Worm (Caenorhabditis elegans) whole organism, L1 larva: ENCODE results near the gene tag-297.

Source experiments
- ama-1 ChIP-seq: fragments of 150-350 bp; optimal IDR thresholded peaks from 2 replicates; lab custom pipeline; 2014
- blmp-1 ChIP-seq: fragments of 150-350 bp; optimal IDR thresholded peaks from 2 replicates; lab custom pipeline; 2014; ENCODE audit warnings: missing biosample characterization, missing genetic modification characterization
- dpl-1 ChIP-seq, 3 experiments: fragments of 150-350 bp in 2 of 3; sonication (generic microtip) in 1 of 3; optimal IDR thresholded peaks; 2 replicates each; lab custom pipeline; 2014 to 2017; ENCODE audit warnings: missing biosample characterization in 3 of 3, missing genetic modification characterization in 3 of 3, missing genetic modification reagents in 3 of 3
- efl-3 ChIP-seq: fragments of 200-800 bp; sonication (Bioruptor generic); optimal IDR thresholded peaks from 2 replicates; lab custom pipeline; 2018; ENCODE audit warnings: mild to moderate bottlenecking, missing genetic modification characterization, missing compliant biosample characterization
- ets-5 ChIP-seq: fragments of 200-800 bp; sonication (Bioruptor generic); IDR thresholded peaks from 2 replicates; pipeline ENCODE4 v1.3.6; 2022; ENCODE audit warnings: missing genetic modification characterization, missing compliant biosample characterization
- lin-15B ChIP-seq: fragments of 150-350 bp; sonication (generic microtip); optimal IDR thresholded peaks from 3 replicates; lab custom pipeline; 2014; ENCODE audit warnings: missing biosample characterization, missing genetic modification characterization
- nhr-12 ChIP-seq: sonication (generic microtip); optimal IDR thresholded peaks from 2 replicates; lab custom pipeline; 2017; ENCODE audit warnings: missing biosample characterization, missing genetic modification characterization
- nhr-76 ChIP-seq: sonication (generic microtip); optimal IDR thresholded peaks from 2 replicates; lab custom pipeline; 2017; ENCODE audit warnings: missing biosample characterization, missing genetic modification characterization
- nhr-77 ChIP-seq: fragments of 150-350 bp; optimal IDR thresholded peaks from 2 replicates; lab custom pipeline; 2014; ENCODE audit warnings: missing biosample characterization, missing genetic modification characterization
- pax-3 ChIP-seq: fragments of 200-800 bp; sonication (Bioruptor generic); optimal IDR thresholded peaks from 2 replicates; lab custom pipeline; 2018; ENCODE audit warnings: mild to moderate bottlenecking, missing genetic modification characterization, moderate library complexity, missing compliant biosample characterization
- pqm-1 ChIP-seq: sonication (generic microtip); optimal IDR thresholded peaks from 3 replicates; lab custom pipeline; 2017; ENCODE audit warnings: missing biosample characterization, missing genetic modification characterization
- snpc-4 ChIP-seq: fragments of 150-350 bp; optimal IDR thresholded peaks from 2 replicates; lab custom pipeline; 2014; ENCODE audit warnings: missing biosample characterization, missing genetic modification characterization
- unc-62 ChIP-seq: fragments of 150-350 bp; optimal IDR thresholded peaks from 2 replicates; lab custom pipeline; 2014; ENCODE audit warnings: missing biosample characterization, missing genetic modification reagents, missing genetic modification characterization
- zag-1 ChIP-seq: fragments of 150-350 bp; optimal IDR thresholded peaks from 2 replicates; lab custom pipeline; 2014; ENCODE audit warnings: missing biosample characterization, missing genetic modification characterization

- TF ChIP-seq pqm-1 (no peak), nhr-12 (tag; lab: Kevin White, UChicago) (no peak), blmp-1 (tag; lab: Kevin White, UChicago) (no peak), nhr-77 (no peak), nhr-76 (tag; lab: Kevin White, UChicago) (no peak), unc-62 (GFP tag; lab: Kevin White, UChicago) (no peak), dpl-1 (GFP tag; optimal IDR thresholded peaks at IDR 0.05; lab: Kevin White, UChicago) (no peak), ets-5 (no peak), pax-3 (tag; lab: Kevin White, UChicago) (no peak), efl-3 (GFP tag; lab: Kevin White, UChicago) (no peak), zag-1 (tag; lab: Kevin White, UChicago) (no peak), ama-1 (lab: Kevin White, UChicago) (no peak), lin-15B (no peak), snpc-4 (tag; lab: Kevin White, UChicago) (no peak)
Observed at ce11 chrII:14634042-14634441, 6.6 kb downstream of the tag-297 start.
